Fruit fly (Drosophila melanogaster): ENCODE data around the gene ex.
A peak's percentile ranks its signal among the peaks of the same experiment; 100 is the strongest.

Gene ex

DNA sequence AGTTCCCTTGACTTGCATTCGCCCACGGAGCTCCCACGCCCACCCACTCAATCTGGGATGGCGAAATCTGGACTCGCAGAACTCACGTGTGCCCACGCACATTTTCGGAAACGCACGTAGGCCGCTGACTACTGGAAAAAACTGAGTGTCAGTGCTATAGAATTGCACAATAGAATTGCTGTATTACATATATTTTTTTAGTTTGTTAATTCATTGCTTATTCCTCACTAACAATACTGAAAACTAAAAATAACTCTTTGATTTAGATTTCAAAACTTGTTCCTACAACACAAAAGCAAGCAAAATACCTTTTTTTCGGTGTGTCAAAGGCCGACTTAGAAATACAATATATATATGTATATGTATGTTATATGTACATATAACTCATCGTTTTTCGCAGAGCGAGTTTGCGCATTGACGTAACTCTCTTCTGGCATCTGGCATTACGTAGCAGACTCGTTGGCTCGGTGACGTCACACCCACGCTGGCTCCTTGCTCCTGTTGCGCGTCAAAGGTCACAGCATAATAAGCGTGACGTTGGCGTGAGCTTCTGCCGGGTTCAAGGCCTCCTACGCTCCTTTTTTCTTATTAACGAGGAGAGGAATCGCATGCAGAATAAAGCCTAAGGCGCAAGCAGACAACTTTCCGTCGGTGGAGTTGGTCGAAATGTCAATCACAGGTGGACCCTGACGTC is 50.9 kb downstream of the ex start (continued):
- TF ChIP-seq gro (GFP tag; optimal IDR thresholded peaks at IDR 0.05) (peak; percentile 65), HLH4C (GFP tag; IDR thresholded peaks at IDR 0.05; ENCODE audit: partially characterized antibody) (no peak), bab2 (GFP tag; optimal IDR thresholded peaks at IDR 0.05) (peak; percentile 72), Bdp1 (GFP tag; optimal IDR thresholded peaks at IDR 0.05) (peak; percentile 48), ash1 (GFP tag; optimal IDR thresholded peaks at IDR 0.05) (peak; percentile 35), CG32767 (GFP tag; IDR thresholded peaks at IDR 0.05) (no peak), CG2875 (GFP tag; optimal IDR thresholded peaks at IDR 0.05) (peak; percentile 7), YL-1 (GFP tag; optimal IDR thresholded peaks at IDR 0.05) (peak; percentile 58), CG30431 (GFP tag; optimal IDR thresholded peaks at IDR 0.05) (peak; percentile 23), Ets65A (GFP tag) (peak; percentile 93), CG13296 (GFP tag; optimal IDR thresholded peaks at IDR 0.05) (peak; percentile 88), Dek (tag; optimal IDR thresholded peaks at IDR 0.05) (peak; percentile 89), CG18764 (GFP tag; optimal IDR thresholded peaks at IDR 0.05) (peak; percentile 63), dm (GFP tag; optimal IDR thresholded peaks at IDR 0.05) (peak; percentile 44), Hmr (GFP tag; optimal IDR thresholded peaks at IDR 0.05) (peak; percentile 95), Ets97D (GFP tag; optimal IDR thresholded peaks at IDR 0.05) (peak; percentile 25), az2 (GFP tag; optimal IDR thresholded peaks at IDR 0.05) (peak; percentile 66), nmo (GFP tag; optimal IDR thresholded peaks at IDR 0.05) (peak; percentile 63), Nf-YC (tag; optimal IDR thresholded peaks at IDR 0.05) (peak; percentile 58), HHEX (GFP tag; optimal IDR thresholded peaks at IDR 0.05) (peak; percentile 88), gem (tag; optimal IDR thresholded peaks at IDR 0.05) (peak; percentile 90), CG5180 (GFP tag; optimal IDR thresholded peaks at IDR 0.05) (peak; percentile 48), CG4617 (GFP tag; optimal IDR thresholded peaks at IDR 0.05; ENCODE audit: borderline replicate concordance) (peak; percentile 8), eyg (GFP tag; optimal IDR thresholded peaks at IDR 0.05) (peak; percentile 65), HmgZ (tag; optimal IDR thresholded peaks at IDR 0.05) (peak; percentile 83), CG31388 (GFP tag; optimal IDR thresholded peaks at IDR 0.05) (peak; percentile 33), CG34224 (GFP tag; IDR thresholded peaks at IDR 0.05; ENCODE audit: partially characterized antibody) (no peak), CG1603 (tag; optimal IDR thresholded peaks at IDR 0.05) (peak; percentile 70), lilli (GFP tag; optimal IDR thresholded peaks at IDR 0.05) (peak; percentile 86), pan (optimal IDR thresholded peaks at IDR 0.05) (no peak), pan (GFP tag; optimal IDR thresholded peaks at IDR 0.05 in 1 of 2, IDR thresholded peaks at IDR 0.05 in 1 of 2) (no peak), CG4282 (GFP tag; optimal IDR thresholded peaks at IDR 0.05) (peak; percentile 0), CG3281 (GFP tag; optimal IDR thresholded peaks at IDR 0.05) (peak; percentile 92), CG10274 (GFP tag; optimal IDR thresholded peaks at IDR 0.05) (peak; percentile 56), CG6654 (GFP tag; optimal IDR thresholded peaks at IDR 0.05) (peak; percentile 28), peb (GFP tag; IDR thresholded peaks at IDR 0.05) (no peak), insv (GFP tag; optimal IDR thresholded peaks at IDR 0.05) (no peak), pita (GFP tag; optimal IDR thresholded peaks at IDR 0.05) (no peak), TFAM (GFP tag; optimal IDR thresholded peaks at IDR 0.05) (no peak), CHES-1-like (GFP tag; optimal IDR thresholded peaks at IDR 0.05) (peak; percentile 81), sr (GFP tag; IDR thresholded peaks at IDR 0.05) (no peak), CG34422 (GFP tag; IDR thresholded peaks at IDR 0.05) (no peak), tin (GFP tag; optimal IDR thresholded peaks at IDR 0.05) (peak; percentile 63), CG2678 (tag; optimal IDR thresholded peaks at IDR 0.05) (peak; percentile 91), CG12219 (GFP tag; optimal IDR thresholded peaks at IDR 0.05) (peak; percentile 67), odd (GFP tag; optimal IDR thresholded peaks at IDR 0.05) (peak; percentile 57), ranshi (GFP tag; IDR thresholded peaks at IDR 0.05) (no peak), CG10979 (tag; optimal IDR thresholded peaks at IDR 0.05) (peak; percentile 44), CG8281 (tag; optimal IDR thresholded peaks at IDR 0.05) (peak; percentile 57), wor (GFP tag; IDR thresholded peaks at IDR 0.05) (no peak)
